Worm (Caenorhabditis elegans) whole organism, L2 larva: ENCODE data around the gene aly-1.

Experiments used
- C34F6.9 ChIP-seq: fragments of 150-350 bp; optimal IDR thresholded peaks from 2 replicates; lab custom pipeline; 2014; ENCODE audit warnings: missing biosample characterization, missing genetic modification characterization
- R02D3.7 ChIP-seq: fragments of 150-350 bp; optimal IDR thresholded peaks from 2 replicates; lab custom pipeline; 2014; ENCODE audit warnings: missing biosample characterization, missing genetic modification characterization
- Y55F3AM.14 ChIP-seq: fragments of 200-800 bp; sonication (Bioruptor generic); optimal IDR thresholded peaks from 2 replicates; lab custom pipeline; 2018; ENCODE audit warnings: mild to moderate bottlenecking, missing genetic modification characterization, missing compliant biosample characterization
- ZK546.5 ChIP-seq: sonication (generic microtip); optimal IDR thresholded peaks from 2 replicates; lab custom pipeline; 2017; ENCODE audit warnings: missing biosample characterization, missing genetic modification characterization
- alr-1 ChIP-seq: fragments of 150-350 bp; optimal IDR thresholded peaks from 2 replicates; lab custom pipeline; 2014; ENCODE audit warnings: missing biosample characterization, missing genetic modification characterization
- aly-2 ChIP-seq: fragments of 150-350 bp; optimal IDR thresholded peaks from 2 replicates; lab custom pipeline; 2014; ENCODE audit warnings: missing biosample characterization, missing genetic modification characterization
- ama-1 ChIP-seq: fragments of 150-350 bp; optimal IDR thresholded peaks from 2 replicates; lab custom pipeline; 2018; ENCODE audit warnings: inconsistent platforms
- blmp-1 ChIP-seq: sonication (generic microtip); optimal IDR thresholded peaks from 2 replicates; lab custom pipeline; 2017; ENCODE audit warnings: missing genetic modification characterization, mild to moderate bottlenecking, missing compliant biosample characterization, antibody characterized with exemption, moderate library complexity; ENCODE audit not compliant: insufficient read depth
- ceh-16 ChIP-seq: fragments of 150-350 bp; optimal IDR thresholded peaks from 2 replicates; lab custom pipeline; 2014; ENCODE audit warnings: missing biosample characterization, missing genetic modification characterization
- ceh-82 ChIP-seq: fragments of 150-350 bp; optimal IDR thresholded peaks from 2 replicates; lab custom pipeline; 2014; ENCODE audit warnings: missing biosample characterization, missing genetic modification characterization
- crh-2 ChIP-seq: sonication (generic microtip); optimal IDR thresholded peaks from 2 replicates; lab custom pipeline; 2017; ENCODE audit warnings: missing biosample characterization, missing genetic modification characterization
- dmd-4 ChIP-seq: sonication (generic microtip); optimal IDR thresholded peaks from 2 replicates; lab custom pipeline; 2017; ENCODE audit warnings: missing biosample characterization, missing genetic modification characterization
- egl-27 ChIP-seq: sonication (generic microtip); optimal IDR thresholded peaks from 3 replicates; lab custom pipeline; 2017; ENCODE audit warnings: missing biosample characterization, missing genetic modification reagents, missing genetic modification characterization
- elt-1 ChIP-seq: fragments of 150-350 bp; optimal IDR thresholded peaks from 2 replicates; lab custom pipeline; 2014; ENCODE audit warnings: missing biosample characterization, missing genetic modification characterization
- fos-1 ChIP-seq: fragments of 150-350 bp; optimal IDR thresholded peaks from 2 replicates; lab custom pipeline; 2014; ENCODE audit warnings: missing biosample characterization, missing genetic modification characterization
- gmeb-1 ChIP-seq: fragments of 150-350 bp; optimal IDR thresholded peaks from 2 replicates; lab custom pipeline; 2014; ENCODE audit warnings: missing biosample characterization, missing genetic modification characterization
- lin-11 ChIP-seq: fragments of 150-350 bp; sonication (generic microtip); optimal IDR thresholded peaks from 2 replicates; lab custom pipeline; 2014; ENCODE audit warnings: missing biosample characterization, missing genetic modification characterization, inconsistent platforms, mixed read lengths
- lin-13 ChIP-seq: fragments of 150-350 bp; optimal IDR thresholded peaks from 2 replicates; lab custom pipeline; 2014; ENCODE audit warnings: missing biosample characterization, missing genetic modification reagents, missing genetic modification characterization
- lin-39 ChIP-seq: fragments of 150-350 bp; optimal IDR thresholded peaks from 2 replicates; lab custom pipeline; 2014; ENCODE audit warnings: missing biosample characterization, missing genetic modification reagents, missing genetic modification characterization
- lsy-2 ChIP-seq, 2 experiments: fragments of 150-350 bp in 1 of 2; sonication (generic microtip) in 1 of 2; optimal IDR thresholded peaks; 2 replicates each; lab custom pipeline; 2014 to 2017; ENCODE audit warnings: missing biosample characterization in 2 of 2, missing genetic modification characterization in 2 of 2
- mab-5 ChIP-seq: fragments of 150-350 bp; optimal IDR thresholded peaks from 2 replicates; lab custom pipeline; 2014; ENCODE audit warnings: missing biosample characterization, missing genetic modification characterization
- mbf-1 ChIP-seq: sonication (generic microtip); optimal IDR thresholded peaks from 2 replicates; lab custom pipeline; 2017; ENCODE audit warnings: missing biosample characterization, missing genetic modification characterization
- mdl-1 ChIP-seq, 2 experiments: fragments of 150-350 bp in 1 of 2; sonication (generic microtip) in 1 of 2; optimal IDR thresholded peaks; 2 replicates each; lab custom pipeline; 2017; ENCODE audit warnings: missing biosample characterization in 2 of 2, missing genetic modification characterization in 2 of 2
- nhr-11 ChIP-seq: fragments of 150-350 bp; optimal IDR thresholded peaks from 2 replicates; lab custom pipeline; 2014; ENCODE audit warnings: missing biosample characterization, missing genetic modification characterization
- nhr-12 ChIP-seq: fragments of 150-350 bp; optimal IDR thresholded peaks from 2 replicates; lab custom pipeline; 2014; ENCODE audit warnings: missing biosample characterization, missing genetic modification characterization
- nhr-129 ChIP-seq: fragments of 150-350 bp; optimal IDR thresholded peaks from 2 replicates; lab custom pipeline; 2014; ENCODE audit warnings: missing biosample characterization, missing genetic modification characterization
- nhr-21 ChIP-seq: fragments of 150-350 bp; optimal IDR thresholded peaks from 2 replicates; lab custom pipeline; 2014; ENCODE audit warnings: missing biosample characterization, missing genetic modification characterization
- nhr-23 ChIP-seq: fragments of 150-350 bp; optimal IDR thresholded peaks from 2 replicates; lab custom pipeline; 2014; ENCODE audit warnings: missing biosample characterization, missing genetic modification reagents, missing genetic modification characterization
- nhr-237 ChIP-seq: fragments of 150-350 bp; optimal IDR thresholded peaks from 2 replicates; lab custom pipeline; 2014; ENCODE audit warnings: missing biosample characterization, missing genetic modification characterization
- nhr-6 ChIP-seq: fragments of 150-350 bp; optimal IDR thresholded peaks from 2 replicates; lab custom pipeline; 2014; ENCODE audit warnings: missing biosample characterization, missing genetic modification characterization
- nhr-77 ChIP-seq: fragments of 150-350 bp; optimal IDR thresholded peaks from 2 replicates; lab custom pipeline; 2014; ENCODE audit warnings: missing biosample characterization, missing genetic modification characterization
- peb-1 ChIP-seq: fragments of 150-350 bp; optimal IDR thresholded peaks from 2 replicates; lab custom pipeline; 2014; ENCODE audit warnings: missing biosample characterization, missing genetic modification characterization
- sem-4 ChIP-seq: fragments of 150-350 bp; optimal IDR thresholded peaks from 2 replicates; lab custom pipeline; 2014; ENCODE audit warnings: missing biosample characterization, missing genetic modification reagents, missing genetic modification characterization
- skn-1 ChIP-seq: sonication (generic microtip); optimal IDR thresholded peaks from 2 replicates; lab custom pipeline; 2017; ENCODE audit warnings: missing biosample characterization, missing genetic modification characterization
- sma-3 ChIP-seq: sonication (generic microtip); optimal IDR thresholded peaks from 2 replicates; lab custom pipeline; 2016; ENCODE audit warnings: missing genetic modification reagents, missing genetic modification characterization, missing compliant biosample characterization
- sma-9 ChIP-seq, 2 experiments: fragments of 150-350 bp in 1 of 2; sonication (generic microtip) in 1 of 2; optimal IDR thresholded peaks; 2 replicates each; lab custom pipeline; 2014 to 2016; ENCODE audit warnings: missing genetic modification characterization in 2 of 2, mild to moderate bottlenecking in 1 of 2, missing biosample characterization in 1 of 2, missing compliant biosample characterization in 1 of 2, missing genetic modification reagents in 1 of 2, moderate library complexity in 1 of 2
- snpc-4 ChIP-seq: fragments of 150-350 bp; optimal IDR thresholded peaks from 2 replicates; lab custom pipeline; 2014; ENCODE audit warnings: missing biosample characterization, missing genetic modification characterization
- unc-39 ChIP-seq: fragments of 150-350 bp; optimal IDR thresholded peaks from 2 replicates; lab custom pipeline; 2014; ENCODE audit warnings: missing biosample characterization, missing genetic modification characterization
- unc-55 ChIP-seq: fragments of 150-350 bp; sonication (generic microtip); optimal IDR thresholded peaks from 3 replicates; lab custom pipeline; 2014; ENCODE audit warnings: missing biosample characterization, missing genetic modification reagents, missing genetic modification characterization
- unc-62 ChIP-seq: fragments of 150-350 bp; optimal IDR thresholded peaks from 2 replicates; lab custom pipeline; 2014; ENCODE audit warnings: missing biosample characterization, missing genetic modification reagents, missing genetic modification characterization
- zag-1 ChIP-seq: fragments of 150-350 bp; optimal IDR thresholded peaks from 2 replicates; lab custom pipeline; 2014; ENCODE audit warnings: missing biosample characterization, missing genetic modification characterization
- ztf-1 ChIP-seq: fragments of 200-800 bp; sonication (Bioruptor generic); conservative IDR thresholded peaks from 2 replicates; pipeline ENCODE4 v1.3.6; 2022; ENCODE audit warnings: missing genetic modification characterization, missing compliant biosample characterization
- ztf-11 ChIP-seq: sonication (generic microtip); optimal IDR thresholded peaks from 2 replicates; lab custom pipeline; 2017; ENCODE audit warnings: missing biosample characterization, missing genetic modification characterization
- ztf-4 ChIP-seq: fragments of 150-350 bp; optimal IDR thresholded peaks from 2 replicates; lab custom pipeline; 2014; ENCODE audit warnings: missing biosample characterization, missing genetic modification characterization

aly-1 gene

ce11 chrIV:9146111-9146510, 37.4 kb downstream of the aly-1 start, which contains the start of gene daf-10:
Gene daf-10, minus strand, starts transcription at chrIV:9146211.
- no peak for TF ChIP-seq lsy-2 (tag; optimal IDR thresholded peaks at IDR 0.05; lab: Kevin White, UChicago)
- TF ChIP-seq ama-1 (lab: Kevin White, UChicago), result no peak
- no peak for TF ChIP-seq nhr-21 (tag; lab: Kevin White, UChicago)
- TF ChIP-seq ztf-4 (tag; lab: Kevin White, UChicago), result no peak
- no peak for TF ChIP-seq ztf-1 (GFP tag; lab: Robert Waterston, UW)
- no peak for TF ChIP-seq egl-27 (tag; lab: Kevin White, UChicago)
- TF ChIP-seq alr-1 (tag; lab: Kevin White, UChicago), result no peak
- TF ChIP-seq sem-4 (tag; lab: Kevin White, UChicago), result no peak
- no peak for TF ChIP-seq mbf-1 (tag; lab: Kevin White, UChicago)
- no peak for TF ChIP-seq aly-2 (tag; lab: Kevin White, UChicago)
- no peak for TF ChIP-seq Y55F3AM.14 (GFP tag; lab: Kevin White, UChicago)
- no peak for TF ChIP-seq nhr-11 (tag; lab: Kevin White, UChicago)
- no peak for TF ChIP-seq dmd-4
- TF ChIP-seq ceh-82, result no peak
- TF ChIP-seq nhr-23 (tag; lab: Kevin White, UChicago), result no peak

DNA sequence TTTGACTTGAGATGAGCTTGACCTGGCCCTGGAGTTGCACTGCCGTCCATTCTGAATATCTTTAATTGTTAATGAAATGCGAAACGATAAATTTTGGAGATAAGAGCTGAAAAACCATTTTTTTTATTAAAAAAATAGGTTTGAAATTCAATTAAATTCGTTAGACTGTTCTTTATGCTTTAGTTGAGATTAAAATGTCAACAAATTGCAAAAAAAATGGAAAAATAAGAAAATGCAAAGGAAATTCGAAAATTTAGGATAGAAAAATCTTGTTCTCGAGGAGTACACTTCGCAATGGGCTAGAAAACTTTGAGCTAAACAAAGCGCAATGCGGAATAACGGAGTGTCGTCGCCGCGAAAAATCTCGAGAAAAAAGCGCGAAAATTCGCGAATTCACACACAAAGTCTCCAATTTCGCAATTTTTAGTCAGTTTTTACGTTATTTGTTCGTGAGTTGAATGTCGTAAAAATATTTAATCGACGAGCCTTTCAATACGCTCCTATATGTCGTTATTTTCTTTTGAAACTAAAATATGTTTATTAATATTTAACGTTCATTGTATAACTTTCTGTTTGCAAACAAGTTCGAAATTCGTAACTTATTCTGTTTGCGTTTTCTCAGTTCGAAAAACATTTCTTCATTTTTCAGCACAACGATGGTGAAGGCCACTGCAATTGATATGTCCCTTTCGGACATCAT, 38.2 kb downstream of the aly-1 start, which contains the start of the genes rpb-12 and aly-2:
rpb-12 (minus strand) TSS at position 51 of the 700 bp plus-strand sequence.
aly-2 (plus strand) TSS at position 650 of the 700 bp plus-strand sequence.
- TF ChIP-seq unc-39 (no peak), sem-4 (tag; lab: Kevin White, UChicago) (peak; percentile 39), blmp-1 (tag; lab: Kevin White, UChicago) (no peak), R02D3.7 (tag; lab: Kevin White, UChicago) (no peak), snpc-4 (peak; percentile 28), ceh-16 (tag; lab: Kevin White, UChicago) (no peak), nhr-23 (tag; lab: Kevin White, UChicago) (no peak), C34F6.9 (tag; lab: Kevin White, UChicago) (peak; percentile 75), ZK546.5 (tag; lab: Kevin White, UChicago) (no peak), peb-1 (tag; lab: Kevin White, UChicago) (no peak), alr-1 (tag; lab: Kevin White, UChicago) (no peak), sma-3 (GFP tag; lab: Kevin White, UChicago) (peak; percentile 9), mab-5 (tag; lab: Kevin White, UChicago) (no peak), sma-9 (GFP tag; optimal IDR thresholded peaks at IDR 0.05; lab: Kevin White, UChicago) (no peak), sma-9 (tag; optimal IDR thresholded peaks at IDR 0.05; lab: Kevin White, UChicago) (no peak), lin-13 (GFP tag; lab: Kevin White, UChicago) (peak; percentile 57), ztf-1 (GFP tag; lab: Robert Waterston, UW) (no peak), nhr-237 (tag; lab: Kevin White, UChicago) (no peak), ama-1 (lab: Kevin White, UChicago) (no peak), lin-11 (tag; lab: Kevin White, UChicago) (peak; percentile 35), unc-55 (GFP tag; lab: Kevin White, UChicago) (peak; percentile 85), lsy-2 (tag; optimal IDR thresholded peaks at IDR 0.05; lab: Kevin White, UChicago) (peak; percentile 35 to 73), unc-62 (GFP tag; lab: Kevin White, UChicago) (no peak), zag-1 (tag; lab: Kevin White, UChicago) (no peak), lin-39 (tag; lab: Kevin White, UChicago) (no peak), mdl-1 (tag; optimal IDR thresholded peaks at IDR 0.05; lab: Kevin White, UChicago) (no peak), Y55F3AM.14 (GFP tag; lab: Kevin White, UChicago) (no peak), elt-1 (tag; lab: Kevin White, UChicago) (no peak), gmeb-1 (tag; lab: Kevin White, UChicago) (peak; percentile 60), nhr-77 (tag; lab: Kevin White, UChicago) (no peak), ztf-11 (tag; lab: Kevin White, UChicago) (no peak), nhr-11 (tag; lab: Kevin White, UChicago) (no peak), nhr-6 (tag; lab: Kevin White, UChicago) (peak; percentile 45), egl-27 (tag; lab: Kevin White, UChicago) (peak; percentile 11), nhr-129 (tag; lab: Kevin White, UChicago) (peak; percentile 62), aly-2 (tag; lab: Kevin White, UChicago) (no peak), crh-2 (tag; lab: Kevin White, UChicago) (peak; percentile 65), fos-1 (tag; lab: Kevin White, UChicago) (peak; percentile 33), skn-1 (tag; lab: Kevin White, UChicago) (no peak), nhr-12 (no peak)
